Worm (Caenorhabditis elegans): ENCODE measurements around the gene ZC449.8.

The ZC449.8 gene

DNA sequence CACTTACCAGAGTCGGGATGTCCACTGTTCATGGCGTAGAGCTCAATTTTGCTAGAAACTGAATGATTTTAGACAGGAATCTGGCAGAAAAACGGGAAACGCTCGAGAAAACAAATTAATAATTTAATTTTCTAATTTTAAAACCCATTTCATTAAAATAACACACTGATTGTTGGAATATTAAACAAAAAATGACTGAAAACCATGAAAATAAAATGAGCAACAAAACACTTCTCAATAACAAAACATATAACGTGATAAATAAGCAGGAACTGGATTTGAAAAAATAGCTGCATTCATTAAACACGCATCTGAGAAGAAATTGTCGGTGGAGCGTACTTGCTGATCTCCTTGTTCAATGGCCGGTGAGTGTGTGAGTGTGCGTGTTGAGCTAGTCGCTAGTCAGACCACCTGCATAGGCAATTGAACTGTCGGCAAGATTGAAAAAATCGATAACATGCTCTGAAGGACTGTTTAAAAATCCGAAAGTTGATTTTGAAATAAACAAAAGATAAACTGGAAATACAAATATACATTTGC, 18.3 kb upstream of the ZC449.8 start, which contains the start of gene ZC8.6 (continued):
- TF ChIP-seq hlh-11 (tag; optimal IDR thresholded peaks at IDR 0.05) (peak; percentile 67), mxl-3 (GFP tag; optimal IDR thresholded peaks at IDR 0.05) (peak; percentile 26)

DNA sequence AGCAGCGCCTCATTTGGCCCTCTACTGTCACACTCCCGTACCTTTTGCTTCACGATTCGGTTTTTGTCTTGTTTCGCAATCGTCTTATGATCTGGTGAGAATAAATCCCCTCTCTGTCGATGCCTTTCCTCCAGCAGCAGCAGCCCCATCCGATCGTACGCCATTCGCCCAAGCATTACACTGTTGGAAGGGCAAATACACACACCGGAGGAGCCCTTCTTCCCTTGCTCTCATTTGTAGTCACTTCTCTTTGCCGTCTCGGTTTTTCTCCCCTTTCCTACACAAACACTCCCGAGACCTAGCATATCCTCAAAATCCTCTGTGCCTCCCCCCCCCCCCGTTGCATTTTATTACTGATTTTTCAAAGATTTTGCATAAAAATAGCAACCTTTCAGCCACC, 17.0 kb upstream of the ZC449.8 start, which contains the start of gene set-30:
TSS of gene set-30 (plus strand) at position 396 of the 400 bp plus-strand sequence.
- TF ChIP-seq hlh-30 (tag; optimal IDR thresholded peaks at IDR 0.05; ENCODE audit: insufficient read depth) (peak; percentile 4), fos-1 (tag; optimal IDR thresholded peaks at IDR 0.05) (no peak), nhr-48 (tag; optimal IDR thresholded peaks at IDR 0.05) (no peak), egl-43 (GFP tag; IDR thresholded peaks at IDR 0.05) (0 out of 2 replicates have a peak, but pooled peaks have one; percentile 14), F10B5.3 (tag; optimal IDR thresholded peaks at IDR 0.05) (no peak)

DNA sequence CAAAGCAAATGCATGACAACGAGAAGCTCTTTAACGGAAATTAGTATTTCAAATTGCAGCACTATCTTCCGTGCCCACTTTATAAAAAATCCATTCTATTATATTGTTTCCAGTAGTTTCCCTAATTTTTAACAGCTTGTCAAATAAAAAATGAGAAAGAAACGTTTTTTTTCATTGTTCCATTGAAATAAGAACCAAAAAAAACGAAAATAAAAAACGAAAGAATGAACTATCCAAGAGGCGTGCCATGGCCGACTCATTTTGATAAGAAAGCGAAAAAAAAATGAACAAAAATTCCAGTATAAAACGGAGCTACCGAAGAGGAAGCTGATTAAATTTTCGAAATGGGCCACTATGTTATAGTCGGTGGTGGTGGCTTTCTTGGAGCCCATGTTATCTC, 10.9 kb upstream of the ZC449.8 start, which contains the start of gene hsd-2:
TSS of gene hsd-2 (plus strand) at position 301 of the 400 bp plus-strand sequence.
- TF ChIP-seq ceh-28 (tag; optimal IDR thresholded peaks at IDR 0.05) (no peak), sdz-12 (GFP tag; optimal IDR thresholded peaks at IDR 0.05) (no peak), zfp-3 (GFP tag; conservative IDR thresholded peaks at IDR 0.05) (no peak), cey-2 (tag; optimal IDR thresholded peaks at IDR 0.05; ENCODE audit: borderline replicate concordance, insufficient read depth) (no peak), lin-39 (tag; optimal IDR thresholded peaks at IDR 0.05) (no peak), tra-1 (GFP tag; IDR thresholded peaks at IDR 0.05) (no peak), nhr-11 (tag; optimal IDR thresholded peaks at IDR 0.05) (no peak), lsy-2 (tag; optimal IDR thresholded peaks at IDR 0.05) (no peak), ctbp-1 (GFP tag; IDR thresholded peaks at IDR 0.05) (no peak), ceh-82 (tag; optimal IDR thresholded peaks at IDR 0.05) (no peak), snpc-4 (tag; optimal IDR thresholded peaks at IDR 0.05) (no peak), zag-1 (tag; optimal IDR thresholded peaks at IDR 0.05) (no peak), ceh-20 (GFP tag; IDR thresholded peaks at IDR 0.05) (no peak), nhr-76 (tag; optimal IDR thresholded peaks at IDR 0.05) (no peak), zip-11 (GFP tag; IDR thresholded peaks at IDR 0.05) (no peak), nhr-41 (GFP tag; IDR thresholded peaks at IDR 0.05) (no peak)

DNA sequence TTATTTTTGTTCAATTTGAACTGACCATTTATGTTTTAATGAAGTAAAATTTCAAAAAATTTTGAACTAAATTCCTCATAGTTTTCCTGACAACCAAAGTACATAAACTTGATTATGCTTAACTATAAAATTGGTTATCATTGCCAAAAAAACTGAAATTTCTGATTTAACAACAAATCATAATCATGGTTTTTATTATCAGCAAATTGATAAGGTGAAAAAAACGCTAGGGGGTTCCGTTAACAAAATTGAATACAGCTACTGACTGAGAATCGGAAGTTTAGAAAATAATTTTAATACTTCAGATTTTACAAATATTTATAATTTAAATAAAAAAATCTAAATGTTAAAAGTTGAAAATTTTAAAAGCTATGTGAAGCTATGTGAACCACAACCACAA, 8.9 kb upstream of the ZC449.8 start:
- peak; percentile 54 for TF ChIP-seq pqm-1 (tag; optimal IDR thresholded peaks at IDR 0.05)
- TF ChIP-seq nhr-28 (tag; optimal IDR thresholded peaks at IDR 0.05), result peak; percentile 32
- TF ChIP-seq nhr-102 (tag; optimal IDR thresholded peaks at IDR 0.05), result no peak
- no peak for TF ChIP-seq zag-1 (tag; optimal IDR thresholded peaks at IDR 0.05)
- TF ChIP-seq daf-16 (GFP tag; optimal IDR thresholded peaks at IDR 0.05), result no peak
- peak; percentile 42 for TF ChIP-seq daf-16 (tag; optimal IDR thresholded peaks at IDR 0.05)
- TF ChIP-seq zfp-3 (GFP tag; conservative IDR thresholded peaks at IDR 0.05), result no peak

- no peak for TF ChIP-seq zfp-3 (GFP tag; conservative IDR thresholded peaks at IDR 0.05)
- TF ChIP-seq dmd-6 (GFP tag; IDR thresholded peaks at IDR 0.05), result peak; percentile 17; the same call in 1 of the 2 replicates
- no peak for TF ChIP-seq pha-4 (GFP tag; IDR thresholded peaks at IDR 0.05)
- TF ChIP-seq pha-4 (tag; optimal IDR thresholded peaks at IDR 0.05), result no peak
- TF ChIP-seq nhr-41 (GFP tag; IDR thresholded peaks at IDR 0.05), result no peak
- no peak for TF ChIP-seq F49E8.2 (tag; optimal IDR thresholded peaks at IDR 0.05; ENCODE audit: borderline replicate concordance)
These were observed 6.9 kb upstream of the ZC449.8 start, which contains the start of gene hsd-3 for ce11 chrX:5009000-5009399. Gene hsd-3, plus strand, starts transcription at chrX:5009300.

DNA sequence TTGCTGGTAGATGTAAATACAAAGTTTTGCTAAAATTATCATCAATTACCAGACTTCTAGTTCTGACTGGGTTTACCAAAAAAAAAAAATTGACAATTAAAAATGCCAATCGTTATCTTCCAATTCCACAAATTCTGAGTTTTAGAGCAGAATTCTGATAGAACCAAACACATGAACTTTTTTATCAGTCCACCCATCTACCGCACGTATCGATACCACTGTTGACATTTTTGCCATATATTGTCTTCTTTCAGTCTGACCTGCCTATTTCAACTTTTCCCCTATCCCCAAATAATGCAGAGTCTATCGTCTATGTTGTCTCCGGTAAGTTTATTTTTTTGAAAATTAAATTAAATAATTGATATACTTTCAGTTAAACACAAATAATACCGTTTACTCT, 2.0 kb upstream of the ZC449.8 start, which contains the start of gene ZC449.7:
TSS of gene ZC449.7 (plus strand) at position 249 of the 400 bp plus-strand sequence.
- TF ChIP-seq nhr-6 (tag; optimal IDR thresholded peaks at IDR 0.05) (no peak), mxl-2 (GFP tag; conservative IDR thresholded peaks at IDR 0.05) (no peak), spr-1 (tag; optimal IDR thresholded peaks at IDR 0.05) (no peak), ceh-62 (tag; optimal IDR thresholded peaks at IDR 0.05) (no peak), attf-4 (tag; optimal IDR thresholded peaks at IDR 0.05) (no peak), snpc-4 (tag; optimal IDR thresholded peaks at IDR 0.05) (no peak), daf-16 (GFP tag; optimal IDR thresholded peaks at IDR 0.05) (no peak), daf-16 (tag; optimal IDR thresholded peaks at IDR 0.05) (peak; percentile 54), mdt-29 (GFP tag; IDR thresholded peaks at IDR 0.05) (no peak), nhr-28 (tag; optimal IDR thresholded peaks at IDR 0.05) (peak; percentile 19), pqm-1 (tag; optimal IDR thresholded peaks at IDR 0.05) (peak; percentile 24), daf-12 (tag; optimal IDR thresholded peaks at IDR 0.05) (no peak), aha-1 (tag) (peak; percentile 59), lim-7 (GFP tag; IDR thresholded peaks at IDR 0.05) (no peak), unc-130 (GFP tag; optimal IDR thresholded peaks at IDR 0.05) (no peak), mes-2 (tag; optimal IDR thresholded peaks at IDR 0.05; ENCODE audit: poor library complexity, severe bottlenecking) (no peak), dmd-6 (GFP tag; IDR thresholded peaks at IDR 0.05) (peak; percentile 30; the same call in 1 of the 2 replicates)
